Worm (Caenorhabditis elegans): ENCODE data around the gene nse-4.

DNA sequence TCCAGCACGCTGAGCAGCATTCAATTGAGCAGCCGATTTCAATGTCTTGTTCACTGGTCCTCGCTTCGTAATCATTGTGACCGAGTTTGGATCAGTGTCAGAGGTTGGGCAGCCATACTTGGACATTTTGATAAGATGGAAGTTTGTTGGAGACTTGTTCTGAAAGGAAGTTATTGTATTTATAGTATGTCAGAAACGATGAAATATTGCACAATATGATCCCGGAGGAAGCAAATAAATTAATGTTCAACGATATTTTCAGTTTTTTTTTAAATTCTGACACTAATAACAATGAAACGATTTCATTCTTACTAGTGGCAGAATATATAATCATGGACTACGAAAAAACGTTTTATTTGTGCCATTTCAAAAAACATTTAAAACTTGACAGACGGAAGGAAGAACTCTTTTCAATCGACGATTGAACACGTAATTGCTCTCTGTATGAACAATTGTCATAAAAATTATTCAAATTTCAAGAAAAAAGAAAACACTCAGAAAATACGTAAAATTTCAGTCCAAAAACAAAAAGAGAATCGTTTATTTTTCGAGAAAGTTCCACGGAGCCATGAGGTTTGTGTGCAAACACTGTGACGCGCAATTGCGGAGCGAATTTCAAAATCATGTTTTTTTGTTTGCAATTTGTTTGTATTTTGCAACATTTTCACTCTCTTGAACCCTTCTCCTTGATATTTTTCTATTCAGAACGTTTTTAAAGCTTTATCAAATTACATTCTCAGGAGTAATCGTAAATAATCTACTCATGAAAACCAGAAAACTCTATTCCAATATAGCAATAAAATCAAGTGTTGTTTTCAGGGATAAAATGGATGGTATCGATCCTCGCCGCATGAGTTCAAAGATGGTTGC is at the start of gene nse-4, which contains the start of gene mbf-1:
- TF ChIP-seq mep-1 (tag; optimal IDR thresholded peaks at IDR 0.05) (peak; percentile 75), nhr-28 (tag; optimal IDR thresholded peaks at IDR 0.05) (no peak), elt-1 (tag; optimal IDR thresholded peaks at IDR 0.05; ENCODE audit: borderline replicate concordance, insufficient read depth) (no peak), nhr-12 (tag; optimal IDR thresholded peaks at IDR 0.05) (no peak), elt-3 (tag; optimal IDR thresholded peaks at IDR 0.05) (no peak), ceh-83 (GFP tag; optimal IDR thresholded peaks at IDR 0.05) (no peak), lin-13 (tag; optimal IDR thresholded peaks at IDR 0.05) (peak; percentile 45), unc-62 (GFP tag; optimal IDR thresholded peaks at IDR 0.05) (no peak)
